Worm (Caenorhabditis elegans): ENCODE data around the gene C50H11.8.

DNA sequence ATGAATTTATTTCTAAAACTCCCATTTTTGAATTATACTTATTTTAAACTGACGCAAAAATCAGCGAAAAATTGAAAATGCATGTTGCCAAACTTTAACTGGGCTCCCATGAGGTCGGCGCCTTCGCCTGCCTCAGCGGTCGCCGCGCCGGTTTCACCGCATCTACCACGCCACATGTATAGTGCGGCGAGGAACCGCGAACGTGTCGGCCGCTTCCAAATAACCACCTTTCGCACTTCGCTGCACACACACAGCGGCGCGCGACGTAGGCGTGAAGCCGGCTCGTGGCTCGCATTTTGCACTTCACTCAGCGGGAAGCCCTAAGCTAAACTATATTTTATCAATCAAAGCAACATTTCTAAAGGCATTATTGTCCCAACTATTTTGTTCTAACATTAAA, 46.2 kb downstream of the C50H11.8 start:
- no peak for TF ChIP-seq tra-4 (tag; optimal IDR thresholded peaks at IDR 0.05)
- no peak for TF ChIP-seq ama-1 (optimal IDR thresholded peaks at IDR 0.05)
- TF ChIP-seq flt-1 (GFP tag; IDR thresholded peaks at IDR 0.05): no peak
- TF ChIP-seq B0310.2 (tag; optimal IDR thresholded peaks at IDR 0.05): no peak
- TF ChIP-seq tbx-11 (GFP tag; IDR thresholded peaks at IDR 0.05): no peak
- no peak for TF ChIP-seq ets-7 (tag; optimal IDR thresholded peaks at IDR 0.05)
- no peak for TF ChIP-seq sea-1 (GFP tag; conservative IDR thresholded peaks at IDR 0.05)
- TF ChIP-seq hmbx-1 (tag; optimal IDR thresholded peaks at IDR 0.05): no peak
